Worm (Caenorhabditis elegans) whole organism, L3 larva: ENCODE data around the gene kxd-1.

Experiments used
- ZK546.5 ChIP-seq: sonication (generic microtip); optimal IDR thresholded peaks from 2 replicates; lab custom pipeline; 2017; ENCODE audit warnings: missing biosample characterization, missing genetic modification characterization
- ceh-16 ChIP-seq: sonication (generic microtip); optimal IDR thresholded peaks from 2 replicates; lab custom pipeline; 2017; ENCODE audit warnings: missing biosample characterization, missing genetic modification characterization
- ceh-82 ChIP-seq: fragments of 150-350 bp; optimal IDR thresholded peaks from 2 replicates; lab custom pipeline; 2014; ENCODE audit warnings: missing biosample characterization, missing genetic modification characterization
- daf-12 ChIP-seq: fragments of 150-350 bp; optimal IDR thresholded peaks from 2 replicates; lab custom pipeline; 2014; ENCODE audit warnings: missing biosample characterization, missing genetic modification reagents, missing genetic modification characterization
- egl-27 ChIP-seq: sonication (generic microtip); optimal IDR thresholded peaks from 4 replicates; lab custom pipeline; 2017; ENCODE audit warnings: missing biosample characterization, missing genetic modification reagents, missing genetic modification characterization
- egl-5 ChIP-seq: fragments of 150-350 bp; optimal IDR thresholded peaks from 2 replicates; lab custom pipeline; 2017; ENCODE audit warnings: missing biosample characterization, missing genetic modification reagents, missing genetic modification characterization, inconsistent platforms
- elt-1 ChIP-seq: fragments of 150-350 bp; optimal IDR thresholded peaks from 2 replicates; lab custom pipeline; 2014; ENCODE audit warnings: missing biosample characterization, missing genetic modification characterization
- elt-2 ChIP-seq: sonication (generic microtip); optimal IDR thresholded peaks from 2 replicates; lab custom pipeline; 2016; ENCODE audit warnings: missing genetic modification reagents, mild to moderate bottlenecking, missing genetic modification characterization, missing compliant biosample characterization
- elt-3 ChIP-seq, 3 experiments: fragments of 150-350 bp in 1 of 3; sonication (generic microtip) in 2 of 3; optimal IDR thresholded peaks; 2 replicates in 2 of 3; 4 replicates in 1 of 3; lab custom pipeline; 2014 to 2017; ENCODE audit warnings: missing biosample characterization in 3 of 3, missing genetic modification characterization in 3 of 3
- eor-1 ChIP-seq, 2 experiments: fragments of 150-350 bp; optimal IDR thresholded peaks; 2 replicates each; lab custom pipeline; 2014 to 2018; ENCODE audit warnings: missing biosample characterization in 2 of 2, missing genetic modification characterization in 2 of 2
- fkh-10 ChIP-seq: sonication (generic microtip); optimal IDR thresholded peaks from 2 replicates; lab custom pipeline; 2017; ENCODE audit warnings: missing biosample characterization, missing genetic modification reagents, missing genetic modification characterization
- fos-1 ChIP-seq: fragments of 150-350 bp; optimal IDR thresholded peaks from 2 replicates; lab custom pipeline; 2014; ENCODE audit warnings: missing biosample characterization, missing genetic modification characterization
- lin-15B ChIP-seq: fragments of 150-350 bp; optimal IDR thresholded peaks from 2 replicates; lab custom pipeline; 2014; ENCODE audit warnings: missing biosample characterization, missing genetic modification characterization
- lin-39 ChIP-seq: fragments of 150-350 bp; optimal IDR thresholded peaks from 2 replicates; lab custom pipeline; 2018; ENCODE audit warnings: missing biosample characterization, missing genetic modification reagents, missing genetic modification characterization
- mdl-1 ChIP-seq: fragments of 150-350 bp; optimal IDR thresholded peaks from 2 replicates; lab custom pipeline; 2014; ENCODE audit warnings: missing biosample characterization, missing genetic modification characterization
- mml-1 ChIP-seq: fragments of 150-350 bp; sonication (generic microtip); optimal IDR thresholded peaks from 3 replicates; lab custom pipeline; 2014; ENCODE audit warnings: missing biosample characterization, missing genetic modification characterization
- nfya-1 ChIP-seq: sonication (generic microtip); optimal IDR thresholded peaks from 2 replicates; lab custom pipeline; 2017; ENCODE audit warnings: missing genetic modification characterization, mild to moderate bottlenecking, missing compliant biosample characterization, antibody characterized with exemption, moderate library complexity; ENCODE audit not compliant: insufficient read depth
- nhr-11 ChIP-seq: fragments of 150-350 bp; optimal IDR thresholded peaks from 2 replicates; lab custom pipeline; 2014; ENCODE audit warnings: missing biosample characterization, missing genetic modification characterization
- nhr-12 ChIP-seq: fragments of 150-350 bp; optimal IDR thresholded peaks from 2 replicates; lab custom pipeline; 2014; ENCODE audit warnings: missing biosample characterization, missing genetic modification characterization
- nhr-23 ChIP-seq: fragments of 150-350 bp; optimal IDR thresholded peaks from 2 replicates; lab custom pipeline; 2014; ENCODE audit warnings: missing biosample characterization, missing genetic modification reagents, missing genetic modification characterization
- nhr-237 ChIP-seq: fragments of 150-350 bp; optimal IDR thresholded peaks from 2 replicates; lab custom pipeline; 2014; ENCODE audit warnings: missing biosample characterization, missing genetic modification characterization
- nhr-43 ChIP-seq: sonication (generic microtip); optimal IDR thresholded peaks from 2 replicates; lab custom pipeline; 2016; ENCODE audit warnings: mild to moderate bottlenecking, missing genetic modification characterization, missing compliant biosample characterization; ENCODE audit not compliant: poor library complexity, severe bottlenecking
- nhr-76 ChIP-seq: fragments of 150-350 bp; sonication (generic microtip); optimal IDR thresholded peaks from 5 replicates; lab custom pipeline; 2014; ENCODE audit warnings: missing biosample characterization, missing genetic modification characterization
- nhr-77 ChIP-seq: fragments of 150-350 bp; optimal IDR thresholded peaks from 2 replicates; lab custom pipeline; 2014; ENCODE audit warnings: missing biosample characterization, missing genetic modification characterization
- pha-4 ChIP-seq: fragments of 150-350 bp; optimal IDR thresholded peaks from 2 replicates; lab custom pipeline; 2014; ENCODE audit warnings: missing biosample characterization, missing genetic modification reagents, missing genetic modification characterization
- pqm-1 ChIP-seq: fragments of 150-350 bp; optimal IDR thresholded peaks from 2 replicates; lab custom pipeline; 2017; ENCODE audit warnings: missing biosample characterization, missing genetic modification characterization, inconsistent platforms
- sea-2 ChIP-seq: fragments of 150-350 bp; sonication (generic microtip); optimal IDR thresholded peaks from 4 replicates; lab custom pipeline; 2014; ENCODE audit warnings: missing biosample characterization, missing genetic modification reagents, missing genetic modification characterization
- skn-1 ChIP-seq: fragments of 150-350 bp; optimal IDR thresholded peaks from 2 replicates; lab custom pipeline; 2014; ENCODE audit warnings: missing biosample characterization, missing genetic modification characterization
- snpc-4 ChIP-seq: fragments of 150-350 bp; optimal IDR thresholded peaks from 2 replicates; lab custom pipeline; 2014; ENCODE audit warnings: missing biosample characterization, missing genetic modification characterization
- unc-39 ChIP-seq: sonication (generic microtip); optimal IDR thresholded peaks from 4 replicates; lab custom pipeline; 2017; ENCODE audit warnings: missing biosample characterization, missing genetic modification characterization
- unc-62 ChIP-seq: fragments of 150-350 bp; sonication (generic microtip); optimal IDR thresholded peaks from 4 replicates; lab custom pipeline; 2014; ENCODE audit warnings: missing biosample characterization, missing genetic modification reagents, missing genetic modification characterization
- zag-1 ChIP-seq: fragments of 150-350 bp; optimal IDR thresholded peaks from 2 replicates; lab custom pipeline; 2014; ENCODE audit warnings: missing biosample characterization, missing genetic modification characterization
- ztf-11 ChIP-seq: fragments of 150-350 bp; optimal IDR thresholded peaks from 2 replicates; lab custom pipeline; 2014; ENCODE audit warnings: missing biosample characterization, missing genetic modification characterization
- ztf-4 ChIP-seq: fragments of 150-350 bp; optimal IDR thresholded peaks from 2 replicates; lab custom pipeline; 2014; ENCODE audit warnings: missing biosample characterization, missing genetic modification characterization

The kxd-1 gene

ce11 chrV:7258965-7259364, 37.7 kb downstream of the kxd-1 start, which contains the start of gene C13A2.12:
TSS of gene C13A2.12 (plus strand) at chrV:7259265.
- TF ChIP-seq lin-15B (tag; lab: Kevin White, UChicago) (no peak), ZK546.5 (no peak), sea-2 (GFP tag; lab: Kevin White, UChicago) (no peak), mml-1 (tag; lab: Kevin White, UChicago) (no peak), lin-39 (no peak)

ce11 chrV:7264042-7264441, 42.8 kb downstream of the kxd-1 start, which contains the start of gene C13A2.9:
TSS of gene C13A2.9 (minus strand) at chrV:7264142.
- TF ChIP-seq ceh-16 (tag; lab: Kevin White, UChicago): no peak

- TF ChIP-seq fos-1 (tag; lab: Kevin White, UChicago): no peak
- TF ChIP-seq nhr-23 (tag; lab: Kevin White, UChicago): no peak
- no peak for TF ChIP-seq nhr-237 (tag; lab: Kevin White, UChicago)
- no peak for TF ChIP-seq pha-4 (tag; lab: Kevin White, UChicago)
- no peak for TF ChIP-seq nfya-1
- no peak for TF ChIP-seq nhr-11 (tag; lab: Kevin White, UChicago)
- no peak for TF ChIP-seq ztf-4 (tag; lab: Kevin White, UChicago)
- no peak for TF ChIP-seq elt-3 (tag; optimal IDR thresholded peaks at IDR 0.05; lab: Kevin White, UChicago)
- TF ChIP-seq lin-39: no peak
- TF ChIP-seq mdl-1 (tag; lab: Kevin White, UChicago): no peak
- no peak for TF ChIP-seq snpc-4 (tag; lab: Kevin White, UChicago)
- TF ChIP-seq nhr-43: no peak
- TF ChIP-seq nhr-12 (tag; lab: Kevin White, UChicago): no peak
- TF ChIP-seq eor-1 (tag; optimal IDR thresholded peaks at IDR 0.05; lab: Kevin White, UChicago): no peak
- TF ChIP-seq nhr-76 (tag; lab: Kevin White, UChicago): no peak
- TF ChIP-seq zag-1 (tag; lab: Kevin White, UChicago): no peak
- no peak for TF ChIP-seq fkh-10 (GFP tag; lab: Kevin White, UChicago)
- no peak for TF ChIP-seq daf-12
- TF ChIP-seq unc-62 (GFP tag; lab: Kevin White, UChicago): no peak
- no peak for TF ChIP-seq egl-27
- TF ChIP-seq, all 47 proteins: peak for 0
Measured at ce11 chrV:7266021-7266420, 44.8 kb downstream of the kxd-1 start, which contains the start of gene C13A2.7. TSS of gene C13A2.7 (plus strand) at chrV:7266321.

- no peak for TF ChIP-seq nfya-1
- TF ChIP-seq fkh-10 (GFP tag; lab: Kevin White, UChicago): no peak
- TF ChIP-seq elt-1: no peak
- TF ChIP-seq skn-1 (tag; lab: Kevin White, UChicago): no peak
- TF ChIP-seq unc-62 (GFP tag; lab: Kevin White, UChicago): no peak
- no peak for TF ChIP-seq lin-15B (tag; lab: Kevin White, UChicago)
- no peak for TF ChIP-seq egl-5
- TF ChIP-seq nhr-77: no peak
- no peak for TF ChIP-seq elt-2 (tag; lab: Kevin White, UChicago)
- TF ChIP-seq pqm-1 (tag; lab: Kevin White, UChicago): no peak
- no peak for TF ChIP-seq ztf-11
- TF ChIP-seq elt-3 (tag; optimal IDR thresholded peaks at IDR 0.05; lab: Kevin White, UChicago): no peak
- TF ChIP-seq unc-39 (tag; lab: Kevin White, UChicago): no peak
- TF ChIP-seq eor-1 (tag; optimal IDR thresholded peaks at IDR 0.05; lab: Kevin White, UChicago): no peak
- no peak for TF ChIP-seq nhr-12 (tag; lab: Kevin White, UChicago)
- TF ChIP-seq ceh-82 (tag; lab: Kevin White, UChicago): no peak
- TF ChIP-seq pha-4 (tag; lab: Kevin White, UChicago): no peak
Measured at ce11 chrV:7269399-7269798, 48.1 kb downstream of the kxd-1 start, which contains the start of gene C13A2.6. TSS of gene C13A2.6 (plus strand) at chrV:7269699.
